Worm (Caenorhabditis elegans): ENCODE data around the gene R12B2.7.

ce11 chrIII:5846412-5846811 lies 31.6 kb downstream of the R12B2.7 start:
- no peak for TF ChIP-seq dsc-1 (tag; optimal IDR thresholded peaks at IDR 0.05)
- no peak for TF ChIP-seq nhr-77 (tag; optimal IDR thresholded peaks at IDR 0.05)
- no peak for TF ChIP-seq aha-1 (tag; optimal IDR thresholded peaks at IDR 0.05)
- TF ChIP-seq lin-13 (GFP tag; optimal IDR thresholded peaks at IDR 0.05): no peak
- TF ChIP-seq isw-1 (GFP tag; IDR thresholded peaks at IDR 0.05): no peak

Measured in whole organism, L1 larva.